Worm (Caenorhabditis elegans): ENCODE measurements around the gene twk-12.

The twk-12 gene

DNA sequence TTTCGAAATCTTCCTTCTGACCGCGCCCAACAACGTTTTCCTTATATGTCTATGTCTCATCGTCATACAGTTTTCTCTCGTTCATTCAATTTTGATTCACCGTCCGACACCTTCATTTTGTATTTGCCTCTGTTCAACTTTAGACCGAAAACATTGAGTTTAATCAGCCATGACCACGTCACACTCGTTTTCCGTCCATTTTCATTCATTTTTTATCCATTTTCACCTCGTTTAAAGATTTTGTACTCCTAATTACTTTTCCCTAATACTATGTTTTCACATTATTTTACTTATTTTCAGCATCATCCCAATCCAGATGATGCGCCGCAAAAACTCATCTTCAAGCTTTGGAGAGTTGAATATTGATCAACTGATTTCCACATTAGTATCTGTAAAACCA, 34.9 kb downstream of the twk-12 start, which contains the start of gene pph-1:
Gene pph-1 (plus strand): TSS at position 301 of the 400 bp plus-strand sequence.
- TF ChIP-seq unc-39 (tag; optimal IDR thresholded peaks at IDR 0.05): no peak
- no peak for TF ChIP-seq pha-4 (tag; optimal IDR thresholded peaks at IDR 0.05)
- no peak for TF ChIP-seq bed-3 (GFP tag; optimal IDR thresholded peaks at IDR 0.05)
- TF ChIP-seq ham-2 (GFP tag; optimal IDR thresholded peaks at IDR 0.05): no peak
- TF ChIP-seq hlh-1 (tag; optimal IDR thresholded peaks at IDR 0.05): no peak
- TF ChIP-seq nhr-237 (tag; optimal IDR thresholded peaks at IDR 0.05): no peak
- no peak for TF ChIP-seq snpc-4 (tag; optimal IDR thresholded peaks at IDR 0.05)
- TF ChIP-seq ces-1 (GFP tag; optimal IDR thresholded peaks at IDR 0.05): no peak
- TF ChIP-seq mls-2 (tag; optimal IDR thresholded peaks at IDR 0.05): no peak
- no peak for TF ChIP-seq sptf-1 (tag; optimal IDR thresholded peaks at IDR 0.05)
- TF ChIP-seq elt-3 (tag; optimal IDR thresholded peaks at IDR 0.05): no peak
- no peak for TF ChIP-seq unc-120 (tag; optimal IDR thresholded peaks at IDR 0.05; ENCODE audit: poor library complexity, severe bottlenecking)
- no peak for TF ChIP-seq ceh-43 (GFP tag; optimal IDR thresholded peaks at IDR 0.05)
- TF ChIP-seq lin-32 (GFP tag; optimal IDR thresholded peaks at IDR 0.05): no peak
- no peak for TF ChIP-seq lin-13 (tag; optimal IDR thresholded peaks at IDR 0.05)
- TF ChIP-seq zip-8 (tag; optimal IDR thresholded peaks at IDR 0.05): no peak
- no peak for TF ChIP-seq mep-1 (tag; optimal IDR thresholded peaks at IDR 0.05)
- TF ChIP-seq mab-5 (tag; optimal IDR thresholded peaks at IDR 0.05): no peak
- no peak for TF ChIP-seq unc-62 (GFP tag; optimal IDR thresholded peaks at IDR 0.05)

DNA sequence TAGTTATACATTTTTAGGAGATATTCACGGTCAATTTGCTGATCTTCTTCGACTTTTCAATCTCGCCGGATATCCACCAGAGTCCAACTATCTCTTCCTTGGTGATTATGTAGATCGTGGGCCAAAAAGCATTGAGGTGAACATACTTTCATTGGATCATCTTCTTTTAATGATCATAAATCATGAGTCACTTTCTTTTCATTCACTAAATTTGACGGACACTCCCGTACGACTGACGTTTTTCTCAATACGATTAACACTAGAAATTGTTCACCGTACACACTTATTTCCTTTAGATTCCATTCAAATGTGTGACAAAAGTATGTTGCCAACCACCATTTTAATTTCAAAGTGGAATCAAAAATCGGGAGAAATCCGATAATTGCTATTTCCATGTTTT, 35.5 kb downstream of the twk-12 start:
- TF ChIP-seq flh-1 (GFP tag; optimal IDR thresholded peaks at IDR 0.05) (no peak), ham-2 (GFP tag; optimal IDR thresholded peaks at IDR 0.05) (no peak)

DNA sequence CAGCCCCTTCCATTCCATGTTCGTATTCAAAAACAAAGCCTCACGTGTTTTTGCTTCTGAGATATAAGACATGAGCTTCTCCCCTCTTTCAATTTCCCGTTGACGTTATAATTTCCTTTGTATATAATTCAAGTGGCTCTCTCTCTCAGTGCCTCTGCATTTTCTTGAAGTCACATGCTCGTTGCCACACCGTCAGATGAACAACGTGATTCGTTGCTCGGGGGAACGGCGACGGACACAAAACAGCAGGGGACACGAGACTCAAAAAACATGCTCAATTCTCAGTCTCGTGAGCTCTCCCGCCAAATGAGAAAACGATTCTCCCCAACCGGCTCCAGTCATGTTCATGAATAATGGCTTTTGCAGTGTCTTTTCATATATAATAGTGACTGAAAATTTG, 41.0 kb downstream of the twk-12 start:
- TF ChIP-seq lin-13 (tag; optimal IDR thresholded peaks at IDR 0.05) (no peak), ceh-83 (GFP tag; optimal IDR thresholded peaks at IDR 0.05) (no peak), tbx-8 (GFP tag; optimal IDR thresholded peaks at IDR 0.05) (no peak), ceh-39 (tag; optimal IDR thresholded peaks at IDR 0.05) (no peak), nhr-237 (tag; optimal IDR thresholded peaks at IDR 0.05) (no peak), unc-120 (tag; optimal IDR thresholded peaks at IDR 0.05; ENCODE audit: poor library complexity, severe bottlenecking) (no peak), ztf-11 (tag; optimal IDR thresholded peaks at IDR 0.05) (no peak), mep-1 (tag; optimal IDR thresholded peaks at IDR 0.05) (no peak)

DNA sequence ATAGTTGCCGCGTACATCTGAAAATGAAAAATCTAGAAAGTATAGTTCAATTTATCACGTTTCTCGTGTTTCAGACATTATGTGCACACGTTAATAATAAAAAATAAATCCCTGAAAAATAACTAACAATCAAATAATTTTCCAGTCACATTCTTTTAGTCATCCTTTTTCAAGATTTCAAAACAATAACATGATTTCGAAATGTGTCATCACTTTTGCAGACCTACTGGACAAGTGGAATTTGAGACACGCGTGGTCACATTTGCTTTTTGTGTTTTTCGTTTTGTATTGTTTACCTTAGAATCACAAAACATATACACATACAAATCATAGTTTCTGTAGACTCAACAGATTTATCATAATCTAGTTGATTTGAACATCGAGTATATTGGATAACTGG, 42.0 kb downstream of the twk-12 start:
- TF ChIP-seq M03D4.4 (tag; optimal IDR thresholded peaks at IDR 0.05) (no peak), flh-1 (GFP tag; optimal IDR thresholded peaks at IDR 0.05) (no peak), ceh-83 (GFP tag; optimal IDR thresholded peaks at IDR 0.05) (no peak), mab-5 (tag; optimal IDR thresholded peaks at IDR 0.05) (no peak), bed-3 (GFP tag; optimal IDR thresholded peaks at IDR 0.05) (no peak), nhr-28 (tag; optimal IDR thresholded peaks at IDR 0.05) (no peak), ham-2 (GFP tag; optimal IDR thresholded peaks at IDR 0.05) (no peak), tbx-8 (GFP tag; optimal IDR thresholded peaks at IDR 0.05) (no peak), zip-8 (tag; optimal IDR thresholded peaks at IDR 0.05) (no peak), nhr-2 (tag; optimal IDR thresholded peaks at IDR 0.05) (no peak), snpc-4 (tag; optimal IDR thresholded peaks at IDR 0.05) (no peak), sem-2 (GFP tag; optimal IDR thresholded peaks at IDR 0.05) (no peak), ztf-11 (tag; optimal IDR thresholded peaks at IDR 0.05) (no peak), lin-13 (tag; optimal IDR thresholded peaks at IDR 0.05) (no peak), ces-1 (GFP tag; optimal IDR thresholded peaks at IDR 0.05) (no peak), ceh-39 (tag; optimal IDR thresholded peaks at IDR 0.05) (no peak), unc-62 (GFP tag; optimal IDR thresholded peaks at IDR 0.05) (no peak), hlh-1 (tag; optimal IDR thresholded peaks at IDR 0.05) (no peak)

DNA sequence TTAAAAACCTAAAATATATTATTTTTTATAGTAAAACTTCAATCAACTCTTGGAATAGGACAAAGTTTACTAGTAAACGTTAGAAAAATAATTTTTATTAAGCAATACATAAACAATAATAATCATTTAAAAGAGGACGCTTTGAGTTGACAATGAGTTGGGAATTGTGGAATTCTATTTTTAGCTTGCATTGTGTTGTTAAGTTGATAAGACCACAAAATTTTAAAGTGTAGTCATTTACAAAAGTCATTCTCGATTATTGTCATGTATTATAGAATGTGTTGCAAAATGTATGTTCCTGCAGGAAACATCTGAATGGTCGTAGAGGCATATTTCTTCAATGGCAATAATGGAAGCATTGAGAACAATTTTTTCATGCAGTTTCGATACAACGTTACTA, 43.6 kb downstream of the twk-12 start:
- TF ChIP-seq drap-1 (GFP tag; optimal IDR thresholded peaks at IDR 0.05): no peak
- no peak for TF ChIP-seq ces-1 (GFP tag; optimal IDR thresholded peaks at IDR 0.05)
- TF ChIP-seq unc-62 (GFP tag; optimal IDR thresholded peaks at IDR 0.05): no peak
- no peak for TF ChIP-seq nhr-2 (tag; optimal IDR thresholded peaks at IDR 0.05)
- no peak for TF ChIP-seq mls-2 (tag; optimal IDR thresholded peaks at IDR 0.05)
- no peak for TF ChIP-seq lsy-2 (tag; optimal IDR thresholded peaks at IDR 0.05)
- no peak for TF ChIP-seq zip-8 (tag; optimal IDR thresholded peaks at IDR 0.05)
- TF ChIP-seq pha-4 (tag; optimal IDR thresholded peaks at IDR 0.05): no peak
- no peak for TF ChIP-seq ceh-83 (GFP tag; optimal IDR thresholded peaks at IDR 0.05)
- TF ChIP-seq ztf-11 (tag; optimal IDR thresholded peaks at IDR 0.05): no peak
